Fruit fly (Drosophila melanogaster) whole organism, pupa: ENCODE results near the gene ppk10.

Experiments used
- CG10348 ChIP-seq: fragments of 200-800 bp; sonication (Bioruptor generic); IDR thresholded peaks from 2 replicates; pipeline ENCODE4 v1.3.6; 2022; ENCODE audit warnings: missing biosample characterization, missing genetic modification characterization
- CG12605 ChIP-seq: fragments of 200-800 bp; sonication (Bioruptor generic); IDR thresholded peaks from 2 replicates; pipeline ENCODE4 v1.3.6; 2022; ENCODE audit warnings: missing biosample characterization, missing genetic modification characterization
- CG13204 ChIP-seq: fragments of 200-800 bp; sonication (Bioruptor generic); optimal IDR thresholded peaks from 2 replicates; lab custom pipeline; 2018; ENCODE audit warnings: missing biosample characterization, mild to moderate bottlenecking, missing genetic modification characterization, moderate library complexity
- CG14655 ChIP-seq: fragments of 200-800 bp; sonication (Bioruptor generic); optimal IDR thresholded peaks from 3 replicates; lab custom pipeline; 2017; ENCODE audit warnings: mild to moderate bottlenecking, missing biosample characterization, missing genetic modification reagents, missing genetic modification characterization
- CG15710 ChIP-seq: fragments of 200-800 bp; sonication (Bioruptor generic); optimal IDR thresholded peaks from 2 replicates; lab custom pipeline; 2018; ENCODE audit warnings: missing biosample characterization, mild to moderate bottlenecking, missing genetic modification characterization, moderate library complexity
- CG17806 ChIP-seq: fragments of 200-800 bp; sonication (Bioruptor generic); optimal IDR thresholded peaks from 2 replicates; lab custom pipeline; 2018; ENCODE audit warnings: missing biosample characterization, mild to moderate bottlenecking, missing genetic modification characterization, moderate library complexity
- CG32121 ChIP-seq: fragments of 200-800 bp; sonication (Bioruptor generic); IDR thresholded peaks from 2 replicates; pipeline ENCODE4 v1.3.6; 2022; ENCODE audit warnings: missing biosample characterization, missing genetic modification characterization
- CG34367 ChIP-seq: fragments of 200-800 bp; sonication (Bioruptor generic); optimal IDR thresholded peaks from 2 replicates; lab custom pipeline; 2018; ENCODE audit warnings: missing biosample characterization, mild to moderate bottlenecking, missing genetic modification characterization
- CG4496 ChIP-seq: fragments of 200-800 bp; sonication (Bioruptor generic); IDR thresholded peaks from 3 replicates; pipeline ENCODE4 v1.3.6; 2022; ENCODE audit warnings: missing biosample characterization, missing genetic modification characterization
- CG8159 ChIP-seq: fragments of 200-800 bp; sonication (Bioruptor generic); optimal IDR thresholded peaks from 3 replicates; lab custom pipeline; 2018; ENCODE audit warnings: missing biosample characterization, mild to moderate bottlenecking, missing genetic modification characterization, moderate library complexity
- CG8301 ChIP-seq: fragments of 200-800 bp; sonication (Bioruptor generic); optimal IDR thresholded peaks from 2 replicates; lab custom pipeline; 2018; ENCODE audit warnings: missing biosample characterization, mild to moderate bottlenecking, missing genetic modification characterization
- CG9948 ChIP-seq: fragments of 200-800 bp; sonication (Bioruptor generic); optimal IDR thresholded peaks from 2 replicates; lab custom pipeline; 2018; ENCODE audit warnings: missing biosample characterization, mild to moderate bottlenecking, missing genetic modification characterization, moderate library complexity
- D1 ChIP-seq: fragments of 200-800 bp; sonication (Bioruptor generic); optimal IDR thresholded peaks from 2 replicates; lab custom pipeline; 2018; ENCODE audit warnings: missing biosample characterization, mild to moderate bottlenecking, missing genetic modification characterization, moderate library complexity
- EcR ChIP-seq: fragments of 200-800 bp; sonication (Bioruptor generic); optimal IDR thresholded peaks from 3 replicates; lab custom pipeline; 2019; ENCODE audit warnings: missing biosample characterization, missing genetic modification characterization, mild to moderate bottlenecking, moderate library complexity, missing genetic modification reagents
- Ets98B ChIP-seq: fragments of 200-800 bp; sonication (Bioruptor generic); IDR thresholded peaks from 2 replicates; pipeline ENCODE4 v1.3.6; 2022; ENCODE audit warnings: missing biosample characterization, missing genetic modification characterization
- Pif1A ChIP-seq: fragments of 200-800 bp; sonication (Bioruptor generic); optimal IDR thresholded peaks from 3 replicates; lab custom pipeline; 2016; ENCODE audit warnings: missing biosample characterization, missing genetic modification characterization
- Pif1B ChIP-seq: fragments of 200-800 bp; sonication (Bioruptor generic); optimal IDR thresholded peaks from 3 replicates; lab custom pipeline; 2016; ENCODE audit warnings: missing biosample characterization, missing genetic modification characterization
- Snoo ChIP-seq: fragments of 200-800 bp; sonication (Bioruptor generic); optimal IDR thresholded peaks from 3 replicates; lab custom pipeline; 2017; ENCODE audit warnings: missing biosample characterization, mild to moderate bottlenecking, missing genetic modification characterization, inconsistent platforms
- fd96Ca ChIP-seq: fragments of 200-800 bp; sonication (Bioruptor generic); IDR thresholded peaks from 3 replicates; pipeline ENCODE4 v1.3.6; 2022; ENCODE audit warnings: missing biosample characterization, missing genetic modification characterization
- gl ChIP-seq: fragments of 200-800 bp; sonication (Bioruptor generic); optimal IDR thresholded peaks from 2 replicates; lab custom pipeline; 2018; ENCODE audit warnings: missing biosample characterization, mild to moderate bottlenecking, missing genetic modification characterization
- rn ChIP-seq: fragments of 200-800 bp; sonication (Bioruptor generic); IDR thresholded peaks from 2 replicates; pipeline ENCODE4 v1.3.6; 2022; ENCODE audit warnings: missing biosample characterization, missing genetic modification characterization

The ppk10 gene

dm6 chr2L:10422643-10423606 lies 29.3 kb downstream of the ppk10 start, which contains the start of the genes pie and Wdfy2:
Gene pie (minus strand): TSS chr2L:10422780.
Gene Wdfy2 (plus strand): TSS chr2L:10423291.
- peak; percentile 16 for TF ChIP-seq CG15710 (tag; lab: Kevin White, UChicago)
- TF ChIP-seq rn = no peak

- TF ChIP-seq CG13204 (GFP tag; lab: Kevin White, UChicago) (no peak), CG17806 (tag; lab: Kevin White, UChicago) (no peak), CG32121 (GFP tag; lab: Robert Waterston, UW) (no peak), EcR (GFP tag; lab: Kevin White, UChicago) (no peak), CG8301 (tag; lab: Kevin White, UChicago) (no peak), CG9948 (no peak), Snoo (tag; lab: Kevin White, UChicago) (no peak), CG14655 (GFP tag; lab: Kevin White, UChicago) (no peak), gl (tag; lab: Kevin White, UChicago) (no peak), fd96Ca (GFP tag; lab: Robert Waterston, UW) (no peak), Pif1B (GFP tag; lab: Kevin White, UChicago) (no peak)
These were observed 33.2 kb downstream of the ppk10 start, which contains the start of gene RfC3 for dm6 chr2L:10418981-10419380. Gene RfC3 (plus strand): TSS chr2L:10419190.

DNA sequence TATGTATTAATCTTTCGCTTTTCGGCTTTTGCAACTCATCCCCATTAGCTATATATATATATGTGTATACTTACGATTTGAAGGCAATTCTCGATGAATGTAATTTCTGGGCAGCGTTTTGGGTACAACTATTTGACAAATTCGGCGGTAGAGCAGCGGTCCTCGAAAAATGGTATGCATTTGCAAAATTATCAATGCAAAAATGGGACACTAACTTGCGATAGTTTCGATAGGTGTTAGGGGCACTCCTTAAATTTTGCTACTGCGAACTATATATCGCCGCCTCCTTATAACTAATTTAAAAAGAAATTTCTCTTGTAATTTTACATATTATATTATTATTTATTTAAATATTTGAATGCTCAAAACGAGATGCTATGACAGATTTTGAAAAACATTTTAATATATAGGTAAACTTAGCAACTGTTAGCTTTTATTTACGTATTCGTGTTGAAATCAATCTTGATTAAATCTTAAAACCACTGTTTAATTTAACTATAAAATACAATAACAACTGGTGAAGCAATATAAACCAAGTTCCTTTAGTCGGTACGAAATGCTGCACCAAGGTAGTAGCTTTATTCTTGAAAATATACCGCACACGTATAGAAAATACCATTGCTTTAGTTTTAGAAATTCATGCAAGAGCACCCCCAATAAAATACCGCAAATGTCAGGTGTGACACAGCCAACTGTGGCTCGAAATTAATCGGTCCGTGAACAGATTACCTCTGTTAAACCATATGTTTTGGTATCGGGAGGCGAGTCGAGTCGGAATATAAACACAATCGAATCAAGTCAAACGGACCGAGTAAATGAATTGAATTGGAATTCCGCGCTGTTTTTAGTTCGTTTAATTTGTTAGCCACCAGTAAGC lies 38.7 kb downstream of the ppk10 start, which contains the start of the genes CG5355 and Klp31E:
TSS of gene CG5355 (minus strand) at position 213 of the 877 bp plus-strand sequence.
TSS of gene Klp31E (plus strand) at position 767 of the 877 bp plus-strand sequence.
- TF ChIP-seq CG14655 (GFP tag; lab: Kevin White, UChicago) = no peak
- peak; percentile 54 for TF ChIP-seq CG34367 (tag; lab: Kevin White, UChicago)
- TF ChIP-seq CG12605 (GFP tag; lab: Robert Waterston, UW) = no peak
- no peak for TF ChIP-seq CG32121 (GFP tag; lab: Robert Waterston, UW)
- TF ChIP-seq CG9948 = peak; percentile 60
- TF ChIP-seq gl (tag; lab: Kevin White, UChicago) = no peak
- no peak for TF ChIP-seq fd96Ca (GFP tag; lab: Robert Waterston, UW)
- TF ChIP-seq rn = no peak
- no peak for TF ChIP-seq CG10348 (GFP tag; lab: Robert Waterston, UW)
- TF ChIP-seq CG8301 (tag; lab: Kevin White, UChicago) = no peak
- TF ChIP-seq CG17806 (tag; lab: Kevin White, UChicago) = peak; percentile 55
- TF ChIP-seq EcR (GFP tag; lab: Kevin White, UChicago) = no peak
- TF ChIP-seq D1 (tag; lab: Kevin White, UChicago) = no peak
- peak; percentile 78 for TF ChIP-seq CG8159
- TF ChIP-seq CG15710 (tag; lab: Kevin White, UChicago) = peak; percentile 73
- TF ChIP-seq Pif1A (GFP tag; lab: Kevin White, UChicago) = no peak
- TF ChIP-seq Snoo (tag; lab: Kevin White, UChicago) = peak; percentile 58

DNA sequence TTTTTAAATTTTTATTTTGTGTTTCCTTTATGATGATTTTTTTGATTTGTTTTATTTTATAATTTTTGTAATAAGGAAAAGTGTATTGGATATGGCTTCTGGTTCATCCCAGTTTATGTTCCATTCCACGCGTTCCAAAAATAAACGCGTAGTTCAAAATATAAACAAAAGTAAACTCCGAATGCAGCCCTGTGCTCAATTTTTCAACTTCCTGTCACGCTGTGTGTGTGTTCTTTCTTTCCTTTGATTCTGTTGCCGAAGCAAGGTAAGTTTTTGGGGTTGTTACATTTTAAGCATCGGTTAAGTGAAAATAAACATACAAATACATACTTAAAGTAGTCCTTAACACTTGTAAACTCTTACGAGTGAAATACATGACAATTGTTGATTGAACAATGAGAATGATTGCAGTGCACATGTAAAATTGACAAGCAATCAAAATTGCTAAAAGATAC lies 44.0 kb downstream of the ppk10 start, which contains the start of the genes Ip259 and RpS27A:
TSS of gene Ip259 (plus strand) at position 231 of the 455 bp plus-strand sequence.
TSS of gene RpS27A (plus strand) at position 231 of the 455 bp plus-strand sequence.
- no peak for TF ChIP-seq Ets98B (GFP tag; lab: Robert Waterston, UW)
- peak; percentile 85 for TF ChIP-seq Snoo (tag; lab: Kevin White, UChicago)
- TF ChIP-seq CG9948 = no peak
- TF ChIP-seq CG32121 (GFP tag; lab: Robert Waterston, UW) = peak; percentile 50; the same call in 1 of the 2 replicates
- no peak for TF ChIP-seq D1 (tag; lab: Kevin White, UChicago)
- TF ChIP-seq CG17806 (tag; lab: Kevin White, UChicago) = peak; percentile 20
- TF ChIP-seq CG12605 (GFP tag; lab: Robert Waterston, UW) = no peak
- peak; percentile 52 for TF ChIP-seq gl (tag; lab: Kevin White, UChicago)
- TF ChIP-seq CG34367 (tag; lab: Kevin White, UChicago) = peak; percentile 67
- no peak for TF ChIP-seq CG14655 (GFP tag; lab: Kevin White, UChicago)
- TF ChIP-seq CG15710 (tag; lab: Kevin White, UChicago) = peak; percentile 62
- TF ChIP-seq CG4496 = peak; percentile 83; the same call in 2 of the 3 replicates

dm6 chr2L:10405008-10405654 lies 47.1 kb downstream of the ppk10 start, which contains the start of the genes CG17768, LSm-4 and Ir31a:
Gene CG17768 (minus strand): TSS chr2L:10405203.
Gene LSm-4 (minus strand): TSS chr2L:10405203.
Gene Ir31a (plus strand): TSS chr2L:10405565.
- no peak for TF ChIP-seq D1 (tag; lab: Kevin White, UChicago)
- no peak for TF ChIP-seq CG15710 (tag; lab: Kevin White, UChicago)
- no peak for TF ChIP-seq Ets98B (GFP tag; lab: Robert Waterston, UW)
- no peak for TF ChIP-seq Pif1A (GFP tag; lab: Kevin White, UChicago)
- TF ChIP-seq CG8159 = no peak
- no peak for TF ChIP-seq CG34367 (tag; lab: Kevin White, UChicago)
- TF ChIP-seq CG17806 (tag; lab: Kevin White, UChicago) = no peak
- no peak for TF ChIP-seq CG9948
- TF ChIP-seq fd96Ca (GFP tag; lab: Robert Waterston, UW) = no peak
- TF ChIP-seq gl (tag; lab: Kevin White, UChicago) = no peak
- no peak for TF ChIP-seq EcR (GFP tag; lab: Kevin White, UChicago)
- TF ChIP-seq CG12605 (GFP tag; lab: Robert Waterston, UW) = no peak
- TF ChIP-seq CG10348 (GFP tag; lab: Robert Waterston, UW) = no peak
- no peak for TF ChIP-seq rn
- TF ChIP-seq CG32121 (GFP tag; lab: Robert Waterston, UW) = no peak
- TF ChIP-seq CG4496 = no peak
- TF ChIP-seq Pif1B (GFP tag; lab: Kevin White, UChicago) = no peak
- no peak for TF ChIP-seq CG14655 (GFP tag; lab: Kevin White, UChicago)
